Worm (Caenorhabditis elegans) whole organism, L1 larva: ENCODE results near the gene svop-1.

Experiments used
- C04F5.9 ChIP-seq: sonication (generic microtip); optimal IDR thresholded peaks from 2 replicates; lab custom pipeline; 2016; ENCODE audit warnings: missing genetic modification characterization, missing compliant biosample characterization
- C16A3.4 ChIP-seq: fragments of 150-350 bp; optimal IDR thresholded peaks from 2 replicates; lab custom pipeline; 2014; ENCODE audit warnings: missing biosample characterization, missing genetic modification characterization
- F16B12.6 ChIP-seq: fragments of 150-350 bp; optimal IDR thresholded peaks from 2 replicates; lab custom pipeline; 2014; ENCODE audit warnings: missing biosample characterization, missing genetic modification characterization
- Y116A8C.19 ChIP-seq: sonication (generic microtip); optimal IDR thresholded peaks from 2 replicates; lab custom pipeline; 2016; ENCODE audit warnings: missing compliant biosample characterization, missing genetic modification characterization, borderline replicate concordance
- aha-1 ChIP-seq: fragments of 150-350 bp; optimal IDR thresholded peaks from 2 replicates; lab custom pipeline; 2014; ENCODE audit warnings: missing biosample characterization, missing genetic modification characterization
- alr-1 ChIP-seq: fragments of 200-800 bp; sonication (Bioruptor generic); optimal IDR thresholded peaks from 2 replicates; lab custom pipeline; 2018; ENCODE audit warnings: borderline replicate concordance, mild to moderate bottlenecking, missing genetic modification characterization, missing compliant biosample characterization
- aly-2 ChIP-seq: fragments of 150-350 bp; optimal IDR thresholded peaks from 2 replicates; lab custom pipeline; 2014; ENCODE audit warnings: missing biosample characterization, missing genetic modification characterization
- ama-1 ChIP-seq: fragments of 150-350 bp; optimal IDR thresholded peaks from 2 replicates; lab custom pipeline; 2014
- blmp-1 ChIP-seq: fragments of 150-350 bp; optimal IDR thresholded peaks from 2 replicates; lab custom pipeline; 2014; ENCODE audit warnings: missing biosample characterization, missing genetic modification characterization
- ceh-63 ChIP-seq: fragments of 200-800 bp; sonication (Bioruptor generic); optimal IDR thresholded peaks from 2 replicates; lab custom pipeline; 2018; ENCODE audit warnings: mild to moderate bottlenecking, missing genetic modification characterization, missing compliant biosample characterization
- ceh-8 ChIP-seq: fragments of 200-800 bp; sonication (Bioruptor generic); optimal IDR thresholded peaks from 2 replicates; lab custom pipeline; 2018; ENCODE audit warnings: mild to moderate bottlenecking, missing genetic modification characterization, moderate library complexity, missing compliant biosample characterization
- ceh-82 ChIP-seq, 3 experiments: fragments of 150-350 bp in 1 of 3; sonication (generic microtip) in 2 of 3; optimal IDR thresholded peaks; 2 replicates each; lab custom pipeline; 2014 to 2017; ENCODE audit warnings: missing biosample characterization in 3 of 3, missing genetic modification characterization in 3 of 3
- dpl-1 ChIP-seq, 3 experiments: fragments of 150-350 bp in 2 of 3; sonication (generic microtip) in 1 of 3; optimal IDR thresholded peaks; 2 replicates each; lab custom pipeline; 2014 to 2017; ENCODE audit warnings: missing biosample characterization in 3 of 3, missing genetic modification characterization in 3 of 3, missing genetic modification reagents in 3 of 3
- efl-3 ChIP-seq: fragments of 200-800 bp; sonication (Bioruptor generic); optimal IDR thresholded peaks from 2 replicates; lab custom pipeline; 2018; ENCODE audit warnings: mild to moderate bottlenecking, missing genetic modification characterization, missing compliant biosample characterization
- egl-13 ChIP-seq: sonication (generic microtip); optimal IDR thresholded peaks from 2 replicates; lab custom pipeline; 2016; ENCODE audit warnings: missing genotype, missing genetic modification reagents, missing genetic modification characterization, missing compliant biosample characterization
- elt-2 ChIP-seq: sonication (generic microtip); optimal IDR thresholded peaks from 2 replicates; lab custom pipeline; 2016; ENCODE audit warnings: missing genetic modification characterization, mild to moderate bottlenecking, inconsistent platforms, missing compliant biosample characterization, missing genetic modification reagents
- fkh-10 ChIP-seq: sonication (generic microtip); optimal IDR thresholded peaks from 2 replicates; lab custom pipeline; 2017; ENCODE audit warnings: missing biosample characterization, missing genetic modification reagents, missing genetic modification characterization
- grh-1 ChIP-seq: fragments of 200-800 bp; sonication (Bioruptor generic); IDR thresholded peaks from 2 replicates; pipeline ENCODE4 v1.3.6; 2022; ENCODE audit warnings: missing genetic modification reagents, missing genetic modification characterization, missing compliant biosample characterization
- hlh-17 ChIP-seq: fragments of 200-800 bp; sonication (Bioruptor generic); optimal IDR thresholded peaks from 2 replicates; lab custom pipeline; 2018; ENCODE audit warnings: missing genetic modification characterization, mild to moderate bottlenecking, missing compliant biosample characterization, moderate library complexity, borderline replicate concordance
- irx-1 ChIP-seq: sonication (generic microtip); optimal IDR thresholded peaks from 2 replicates; lab custom pipeline; 2016; ENCODE audit warnings: missing genetic modification characterization, missing compliant biosample characterization
- isw-1 ChIP-seq: fragments of 200-800 bp; sonication (Bioruptor generic); IDR thresholded peaks from 2 replicates; pipeline ENCODE4 v1.3.6; 2022; ENCODE audit warnings: missing genetic modification characterization, missing compliant biosample characterization
- lin-13 ChIP-seq: fragments of 150-350 bp; optimal IDR thresholded peaks from 2 replicates; lab custom pipeline; 2014; ENCODE audit warnings: missing biosample characterization, missing genetic modification reagents, missing genetic modification characterization
- lin-15B ChIP-seq: fragments of 150-350 bp; sonication (generic microtip); optimal IDR thresholded peaks from 3 replicates; lab custom pipeline; 2014; ENCODE audit warnings: missing biosample characterization, missing genetic modification characterization
- lin-35 ChIP-seq, 2 experiments: fragments of 150-350 bp; optimal IDR thresholded peaks; 2 replicates each; lab custom pipeline; 2014; ENCODE audit warnings: missing biosample characterization in 2 of 2, missing genetic modification characterization in 2 of 2, missing genetic modification reagents in 2 of 2
- lir-3 ChIP-seq: sonication (generic microtip); optimal IDR thresholded peaks from 2 replicates; lab custom pipeline; 2016; ENCODE audit warnings: mild to moderate bottlenecking, missing genetic modification characterization, moderate library complexity, missing compliant biosample characterization; ENCODE audit not compliant: poor library complexity
- mab-9 ChIP-seq: fragments of 200-800 bp; sonication (Bioruptor generic); IDR thresholded peaks from 2 replicates; pipeline ENCODE4 v1.3.6; 2022; ENCODE audit warnings: missing genetic modification reagents, missing genetic modification characterization, missing compliant biosample characterization
- mdl-1 ChIP-seq, 2 experiments: fragments of 150-350 bp; optimal IDR thresholded peaks; 2 replicates each; lab custom pipeline; 2014 to 2017; ENCODE audit warnings: missing biosample characterization in 2 of 2, missing genetic modification characterization in 2 of 2, inconsistent platforms in 1 of 2
- mef-2 ChIP-seq: fragments of 150-350 bp; optimal IDR thresholded peaks from 2 replicates; lab custom pipeline; 2014; ENCODE audit warnings: missing biosample characterization, missing genetic modification characterization
- mep-1 ChIP-seq: fragments of 150-350 bp; optimal IDR thresholded peaks from 2 replicates; lab custom pipeline; 2014; ENCODE audit warnings: missing biosample characterization, missing genetic modification characterization
- nhr-20 ChIP-seq: sonication (generic microtip); optimal IDR thresholded peaks from 2 replicates; lab custom pipeline; 2016; ENCODE audit warnings: mild to moderate bottlenecking, missing genetic modification characterization, missing compliant biosample characterization
- nhr-28 ChIP-seq: fragments of 150-350 bp; optimal IDR thresholded peaks from 2 replicates; lab custom pipeline; 2014; ENCODE audit warnings: missing biosample characterization, missing genetic modification characterization
- nhr-71 ChIP-seq: sonication (generic microtip); optimal IDR thresholded peaks from 2 replicates; lab custom pipeline; 2016; ENCODE audit warnings: mild to moderate bottlenecking, missing genetic modification characterization, moderate library complexity, missing compliant biosample characterization
- nhr-85 ChIP-seq: sonication (generic microtip); peaks from one replicate; lab custom pipeline; 2016; ENCODE audit warnings: missing genetic modification characterization, inconsistent platforms, missing compliant biosample characterization
- snpc-4 ChIP-seq: fragments of 150-350 bp; optimal IDR thresholded peaks from 2 replicates; lab custom pipeline; 2014; ENCODE audit warnings: missing biosample characterization, missing genetic modification characterization
- snu-23 ChIP-seq: sonication (generic microtip); optimal IDR thresholded peaks from 2 replicates; lab custom pipeline; 2016; ENCODE audit warnings: missing genetic modification characterization, missing compliant biosample characterization
- sox-4 ChIP-seq: sonication (generic microtip); optimal IDR thresholded peaks from 2 replicates; lab custom pipeline; 2016; ENCODE audit warnings: missing genetic modification characterization, missing compliant biosample characterization
- sptf-1 ChIP-seq: fragments of 150-350 bp; optimal IDR thresholded peaks from 2 replicates; lab custom pipeline; 2014; ENCODE audit warnings: missing biosample characterization, missing genetic modification characterization
- sup-37 ChIP-seq: fragments of 200-800 bp; sonication (Bioruptor generic); optimal IDR thresholded peaks from 2 replicates; lab custom pipeline; 2018; ENCODE audit warnings: mild to moderate bottlenecking, missing genetic modification characterization, missing compliant biosample characterization
- tbx-2 ChIP-seq: sonication (generic microtip); optimal IDR thresholded peaks from 2 replicates; lab custom pipeline; 2016; ENCODE audit warnings: missing genetic modification characterization, missing compliant biosample characterization
- unc-30 ChIP-seq: sonication (generic microtip); optimal IDR thresholded peaks from 2 replicates; lab custom pipeline; 2017; ENCODE audit warnings: missing biosample characterization, missing genetic modification characterization
- unc-62 ChIP-seq: fragments of 150-350 bp; optimal IDR thresholded peaks from 2 replicates; lab custom pipeline; 2014; ENCODE audit warnings: missing biosample characterization, missing genetic modification reagents, missing genetic modification characterization
- xbp-1 ChIP-seq: sonication (generic microtip); optimal IDR thresholded peaks from 2 replicates; lab custom pipeline; 2016; ENCODE audit warnings: missing genetic modification characterization, missing compliant biosample characterization
- zip-4 ChIP-seq: fragments of 200-800 bp; sonication (Bioruptor generic); optimal IDR thresholded peaks from 2 replicates; lab custom pipeline; 2018; ENCODE audit warnings: mild to moderate bottlenecking, missing genetic modification characterization, moderate library complexity, missing compliant biosample characterization
- ztf-11 ChIP-seq, 2 experiments: sonication (generic microtip); optimal IDR thresholded peaks; 2 replicates each; lab custom pipeline; 2016 to 2017; ENCODE audit warnings: missing genetic modification characterization in 2 of 2, missing biosample characterization in 1 of 2, missing compliant biosample characterization in 1 of 2
- ztf-4 ChIP-seq: fragments of 150-350 bp; optimal IDR thresholded peaks from 2 replicates; lab custom pipeline; 2014; ENCODE audit warnings: missing biosample characterization, missing genetic modification characterization

svop-1 gene

DNA sequence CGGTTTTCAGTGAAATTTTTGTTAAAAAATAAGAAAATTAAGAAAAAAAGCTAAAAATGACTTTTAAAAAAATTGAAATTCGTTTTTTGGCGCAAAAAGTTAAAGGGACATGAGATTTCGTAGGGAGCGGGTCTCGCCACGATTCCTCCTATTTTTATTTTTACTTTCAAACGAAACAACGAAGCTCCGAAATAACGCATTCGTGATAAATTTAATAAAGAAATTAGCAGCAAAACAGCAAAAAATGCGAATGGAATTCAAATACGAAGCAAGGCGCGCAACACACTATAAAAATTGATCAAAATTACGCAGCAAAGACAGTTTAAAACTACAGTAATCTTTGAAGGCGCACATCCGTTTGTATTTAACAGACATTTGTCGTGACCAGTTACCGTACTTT lies 14.5 kb upstream of the svop-1 start (continued):
- peak; percentile 68 to 86 (median 74) for TF ChIP-seq dpl-1 (GFP tag; optimal IDR thresholded peaks at IDR 0.05; lab: Kevin White, UChicago)
- no peak for TF ChIP-seq ama-1 (lab: Kevin White, UChicago)
- TF ChIP-seq ceh-82 (tag; optimal IDR thresholded peaks at IDR 0.05; lab: Kevin White, UChicago): no peak
- TF ChIP-seq mef-2 (tag; lab: Kevin White, UChicago): no peak
- TF ChIP-seq nhr-28: no peak
- TF ChIP-seq nhr-85: peak; percentile 33
- TF ChIP-seq Y116A8C.19 (tag; lab: Kevin White, UChicago): no peak
- TF ChIP-seq aly-2 (tag; lab: Kevin White, UChicago): no peak
- peak; percentile 50 for TF ChIP-seq nhr-20 (tag; lab: Kevin White, UChicago)
- TF ChIP-seq mdl-1 (tag; optimal IDR thresholded peaks at IDR 0.05; lab: Kevin White, UChicago): no peak
- TF ChIP-seq snu-23: peak; percentile 58
- TF ChIP-seq blmp-1 (tag; lab: Kevin White, UChicago): peak; percentile 83
- peak; percentile 47 for TF ChIP-seq mep-1
- TF ChIP-seq efl-3: no peak
- no peak for TF ChIP-seq grh-1
- TF ChIP-seq sox-4: no peak
- peak; percentile 15 for TF ChIP-seq irx-1 (tag; lab: Kevin White, UChicago)
- TF ChIP-seq sptf-1: no peak
- no peak for TF ChIP-seq zip-4 (GFP tag; lab: Kevin White, UChicago)
- no peak for TF ChIP-seq elt-2 (tag; lab: Kevin White, UChicago)
- TF ChIP-seq mab-9: no peak
- TF ChIP-seq ceh-63 (GFP tag; lab: Kevin White, UChicago): no peak
- peak; percentile 51 for TF ChIP-seq isw-1 (GFP tag; lab: Robert Waterston, UW)
- peak; percentile 1 for TF ChIP-seq snpc-4 (tag; lab: Kevin White, UChicago)
- TF ChIP-seq fkh-10: no peak
- TF ChIP-seq hlh-17 (GFP tag; lab: Kevin White, UChicago): no peak
- TF ChIP-seq lin-13 (GFP tag; lab: Kevin White, UChicago): peak; percentile 18
- no peak for TF ChIP-seq lir-3 (tag; lab: Kevin White, UChicago)
- TF ChIP-seq F16B12.6 (tag; lab: Kevin White, UChicago): no peak
- no peak for TF ChIP-seq ztf-4 (tag; lab: Kevin White, UChicago)
- TF ChIP-seq aha-1: no peak
- TF ChIP-seq unc-30 (tag; lab: Kevin White, UChicago): no peak
- TF ChIP-seq C16A3.4 (tag; lab: Kevin White, UChicago): peak; percentile 13
- TF ChIP-seq ztf-11 (tag; optimal IDR thresholded peaks at IDR 0.05; lab: Kevin White, UChicago): no peak
- peak; percentile 38 for TF ChIP-seq xbp-1 (tag; lab: Kevin White, UChicago)
- peak; percentile 84 for TF ChIP-seq lin-15B (tag; lab: Kevin White, UChicago)
- no peak for TF ChIP-seq ceh-8
- no peak for TF ChIP-seq unc-62

DNA sequence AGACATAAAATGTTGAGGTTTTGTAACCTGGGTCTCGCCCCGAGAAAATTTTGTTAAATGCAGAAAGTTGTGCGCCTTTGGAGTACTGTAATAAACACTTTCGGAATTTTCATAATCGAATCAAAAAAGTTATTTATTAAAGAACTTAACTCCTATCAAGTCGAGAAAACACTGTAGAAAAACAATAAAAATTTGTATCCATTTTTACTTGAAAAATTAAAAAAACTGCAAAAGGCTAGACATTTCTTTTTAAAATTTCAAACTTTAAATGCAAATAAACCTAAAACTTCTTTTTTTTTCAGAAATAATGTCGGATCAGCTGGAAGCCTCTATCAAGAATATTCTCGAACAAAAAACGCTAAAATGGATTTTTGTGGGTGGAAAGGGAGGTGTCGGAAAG lies 9.5 kb upstream of the svop-1 start, which contains the start of gene asna-1:
Gene asna-1 (plus strand): TSS at position 301 of the 400 bp plus-strand sequence.
- TF ChIP-seq nhr-71 (tag; lab: Kevin White, UChicago) (no peak), egl-13 (tag; lab: Kevin White, UChicago) (no peak), lin-35 (GFP tag; optimal IDR thresholded peaks at IDR 0.05; lab: Kevin White, UChicago) (no peak)
- TF ChIP-seq, all 84 proteins: peak for 0

DNA sequence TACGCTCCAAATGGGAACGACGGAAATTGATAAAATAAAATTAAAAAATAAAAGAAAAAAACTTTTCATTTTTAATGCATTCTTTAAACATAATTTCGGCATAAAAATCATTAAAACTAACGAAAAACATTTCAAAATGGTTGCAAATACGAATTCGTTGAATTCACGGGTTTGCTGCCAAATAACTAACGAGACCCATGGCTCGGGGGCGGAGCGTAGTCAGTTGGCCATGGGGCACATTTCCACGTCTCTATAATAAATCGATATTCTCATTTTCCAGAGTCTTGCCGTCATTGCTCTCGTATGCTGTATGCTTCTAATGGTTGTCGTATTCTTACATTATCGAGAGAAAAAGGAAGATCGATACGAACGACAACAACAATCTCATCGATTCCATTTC lies 8.2 kb upstream of the svop-1 start, which contains the start of gene ZK637.4:
Gene ZK637.4 (plus strand): TSS at position 301 of the 400 bp plus-strand sequence.
- TF ChIP-seq elt-2 (tag; lab: Kevin White, UChicago): no peak
- TF ChIP-seq snu-23: no peak
- no peak for TF ChIP-seq tbx-2 (tag; lab: Kevin White, UChicago)
- TF ChIP-seq sup-37: no peak
- no peak for TF ChIP-seq alr-1 (tag; lab: Kevin White, UChicago)
- no peak for TF ChIP-seq nhr-71 (tag; lab: Kevin White, UChicago)
- no peak for TF ChIP-seq C04F5.9 (tag; lab: Kevin White, UChicago)
